Worm (Caenorhabditis elegans) whole organism, young adult: ENCODE results near the gene T07A9.12.

ENCODE experiments used
- B0019.2 ChIP-seq: fragments of 200-800 bp; sonication (Bioruptor generic); conservative IDR thresholded peaks from 2 replicates; pipeline ENCODE4 v1.3.6; 2022; ENCODE audit warnings: missing genetic modification reagents, missing genetic modification characterization, missing compliant biosample characterization
- C17E4.6 ChIP-seq: fragments of 200-800 bp; sonication (Bioruptor generic); IDR thresholded peaks from 2 replicates; pipeline ENCODE4 v1.3.6; 2022; ENCODE audit warnings: missing genetic modification reagents, missing genetic modification characterization, missing compliant biosample characterization
- D2030.7 ChIP-seq: fragments of 200-800 bp; sonication (Bioruptor generic); IDR thresholded peaks from 2 replicates; pipeline ENCODE4 v1.3.6; 2022; ENCODE audit warnings: missing genetic modification reagents, missing genetic modification characterization, missing compliant biosample characterization
- F22D6.2 ChIP-seq: sonication (generic microtip); optimal IDR thresholded peaks from 2 replicates; lab custom pipeline; 2016; ENCODE audit warnings: mild to moderate bottlenecking, missing genetic modification characterization, missing compliant biosample characterization
- F33H1.4 ChIP-seq: fragments of 200-800 bp; sonication (Bioruptor generic); IDR thresholded peaks from 2 replicates; pipeline ENCODE4 v1.3.6; 2022; ENCODE audit warnings: missing genetic modification reagents, missing genetic modification characterization, missing compliant biosample characterization
- F52B5.7 ChIP-seq: sonication (generic microtip); optimal IDR thresholded peaks from 2 replicates; lab custom pipeline; 2016; ENCODE audit warnings: mild to moderate bottlenecking, missing genetic modification characterization, missing compliant biosample characterization
- K11D2.4 ChIP-seq: fragments of 200-800 bp; sonication (Bioruptor generic); IDR thresholded peaks from 2 replicates; pipeline ENCODE4 v1.3.6; 2022; ENCODE audit warnings: missing genetic modification reagents, missing genetic modification characterization, missing compliant biosample characterization
- Y53G8AR.9 ChIP-seq: fragments of 200-800 bp; sonication (Bioruptor generic); conservative IDR thresholded peaks from 2 replicates; pipeline ENCODE4 v1.3.6; 2022; ENCODE audit warnings: missing genetic modification reagents, missing genetic modification characterization, missing compliant biosample characterization
- ZK185.1 ChIP-seq: sonication (generic microtip); optimal IDR thresholded peaks from 2 replicates; lab custom pipeline; 2016; ENCODE audit warnings: mild to moderate bottlenecking, missing genetic modification characterization, missing compliant biosample characterization; ENCODE audit not compliant: poor library complexity, severe bottlenecking
- akir-1 ChIP-seq: fragments of 200-800 bp; sonication (Bioruptor generic); optimal IDR thresholded peaks from 2 replicates; lab custom pipeline; 2018; ENCODE audit warnings: mild to moderate bottlenecking, missing genetic modification characterization, moderate library complexity, missing compliant biosample characterization
- aptf-2 ChIP-seq: fragments of 200-800 bp; sonication (Bioruptor generic); conservative IDR thresholded peaks from 2 replicates; pipeline ENCODE4 v1.3.6; 2022; ENCODE audit warnings: missing genetic modification reagents, missing genetic modification characterization, missing compliant biosample characterization
- athp-1 ChIP-seq: sonication (generic microtip); optimal IDR thresholded peaks from 2 replicates; lab custom pipeline; 2017; ENCODE audit warnings: mild to moderate bottlenecking, missing genetic modification characterization, missing compliant biosample characterization
- ccch-3 ChIP-seq: fragments of 200-800 bp; sonication (Bioruptor generic); optimal IDR thresholded peaks from 2 replicates; lab custom pipeline; 2018; ENCODE audit warnings: mild to moderate bottlenecking, missing genetic modification characterization, missing compliant biosample characterization
- cebp-1 ChIP-seq, 2 experiments: fragments of 200-800 bp in 1 of 2; sonication (Bioruptor generic) in 1 of 2; sonication (generic microtip) in 1 of 2; IDR thresholded peaks in 1 of 2; optimal IDR thresholded peaks in 1 of 2; 2 replicates each; pipeline versions ENCODE4 v1.3.6 to Lab custom; 2017 to 2022; ENCODE audit warnings: missing compliant biosample characterization in 2 of 2, missing genetic modification characterization in 2 of 2, mild to moderate bottlenecking in 1 of 2, missing genetic modification reagents in 1 of 2, moderate library complexity in 1 of 2
- ceh-91 ChIP-seq: fragments of 200-800 bp; sonication (Bioruptor generic); IDR thresholded peaks from 2 replicates; pipeline ENCODE4 v1.3.6; 2022; ENCODE audit warnings: missing genetic modification reagents, missing genetic modification characterization, missing compliant biosample characterization
- die-1 ChIP-seq: sonication (generic microtip); optimal IDR thresholded peaks from 2 replicates; lab custom pipeline; 2016; ENCODE audit warnings: missing genotype, mild to moderate bottlenecking, missing genetic modification characterization, missing compliant biosample characterization
- efl-1 ChIP-seq: fragments of 150-350 bp; optimal IDR thresholded peaks from 2 replicates; lab custom pipeline; 2014; ENCODE audit warnings: missing biosample characterization, missing genetic modification reagents, missing genetic modification characterization
- egl-18 ChIP-seq: fragments of 200-800 bp; sonication (Bioruptor generic); IDR thresholded peaks from 2 replicates; pipeline ENCODE4 v1.3.6; 2022; ENCODE audit warnings: missing genetic modification reagents, missing genetic modification characterization, missing compliant biosample characterization
- egrh-3 ChIP-seq: fragments of 200-800 bp; sonication (Bioruptor generic); IDR thresholded peaks from 2 replicates; pipeline ENCODE4 v1.3.6; 2022; ENCODE audit warnings: missing genetic modification reagents, missing genetic modification characterization, missing compliant biosample characterization
- ets-4 ChIP-seq: fragments of 200-800 bp; sonication (Bioruptor generic); optimal IDR thresholded peaks from 2 replicates; lab custom pipeline; 2018; ENCODE audit warnings: mild to moderate bottlenecking, missing genetic modification characterization, missing compliant biosample characterization
- him-1 ChIP-seq: sonication (generic microtip); optimal IDR thresholded peaks from 2 replicates; lab custom pipeline; 2016; ENCODE audit warnings: missing genotype, missing genetic modification reagents, missing genetic modification characterization, missing compliant biosample characterization
- hrde-1 ChIP-seq: sonication (generic microtip); optimal IDR thresholded peaks from 2 replicates; lab custom pipeline; 2016; ENCODE audit warnings: missing genetic modification characterization, mild to moderate bottlenecking, missing compliant biosample characterization, moderate library complexity, missing genotype, missing genetic modification reagents, borderline replicate concordance
- let-526 ChIP-seq: fragments of 200-800 bp; sonication (Bioruptor generic); IDR thresholded peaks from 2 replicates; pipeline ENCODE4 v1.3.6; 2022; ENCODE audit warnings: missing genetic modification reagents, missing genetic modification characterization, missing compliant biosample characterization
- let-607 ChIP-seq, 2 experiments: fragments of 200-800 bp in 1 of 2; sonication (Bioruptor generic) in 1 of 2; sonication (generic microtip) in 1 of 2; optimal IDR thresholded peaks; 2 replicates each; lab custom pipeline; 2016 to 2018; ENCODE audit warnings: mild to moderate bottlenecking in 2 of 2, missing compliant biosample characterization in 2 of 2, missing genetic modification characterization in 2 of 2, moderate library complexity in 2 of 2, missing genotype in 1 of 2
- lin-40 ChIP-seq: sonication (generic microtip); optimal IDR thresholded peaks from 2 replicates; lab custom pipeline; 2016; ENCODE audit warnings: missing genetic modification characterization, mild to moderate bottlenecking, missing compliant biosample characterization, missing genotype, missing genetic modification reagents
- madf-3 ChIP-seq: fragments of 200-800 bp; sonication (Bioruptor generic); IDR thresholded peaks from 2 replicates; pipeline ENCODE4 v1.3.6; 2022; ENCODE audit warnings: missing genetic modification reagents, missing genetic modification characterization, missing compliant biosample characterization
- mcd-1 ChIP-seq: fragments of 200-800 bp; sonication (Bioruptor generic); IDR thresholded peaks from 2 replicates; pipeline ENCODE4 v1.3.6; 2022; ENCODE audit warnings: missing genetic modification reagents, missing genetic modification characterization, missing compliant biosample characterization
- mel-28 ChIP-seq: sonication (generic microtip); optimal IDR thresholded peaks from 2 replicates; lab custom pipeline; 2016; ENCODE audit warnings: borderline replicate concordance, mild to moderate bottlenecking, missing genetic modification characterization, missing compliant biosample characterization
- nfya-1 ChIP-seq: sonication (generic microtip); optimal IDR thresholded peaks from 2 replicates; lab custom pipeline; 2017; ENCODE audit warnings: antibody characterized with exemption, missing compliant biosample characterization, missing genetic modification characterization, borderline replicate concordance; ENCODE audit not compliant: insufficient read depth
- nhr-27 ChIP-seq: fragments of 200-800 bp; sonication (Bioruptor generic); optimal IDR thresholded peaks from 2 replicates; lab custom pipeline; 2018; ENCODE audit warnings: mild to moderate bottlenecking, missing genetic modification characterization, moderate library complexity, missing compliant biosample characterization
- rec-8 ChIP-seq, 2 experiments: sonication (generic microtip); optimal IDR thresholded peaks; 2 replicates each; lab custom pipeline; 2016; ENCODE audit warnings: mild to moderate bottlenecking in 2 of 2, missing genetic modification characterization in 2 of 2, missing genetic modification reagents in 2 of 2, missing genotype in 2 of 2, missing biosample characterization in 1 of 2, missing compliant biosample characterization in 1 of 2, moderate library complexity in 1 of 2
- repo-1 ChIP-seq: sonication (generic microtip); optimal IDR thresholded peaks from 2 replicates; lab custom pipeline; 2017; ENCODE audit warnings: mild to moderate bottlenecking, missing genetic modification characterization, missing compliant biosample characterization
- sdz-38 ChIP-seq: sonication (generic microtip); optimal IDR thresholded peaks from 2 replicates; lab custom pipeline; 2016; ENCODE audit warnings: missing genotype, missing genetic modification characterization, missing compliant biosample characterization
- snpc-1.3 ChIP-seq: sonication (generic microtip); optimal IDR thresholded peaks from 2 replicates; lab custom pipeline; 2017; ENCODE audit warnings: missing genetic modification characterization, mild to moderate bottlenecking, missing compliant biosample characterization, antibody characterized with exemption, moderate library complexity, missing genotype, missing genetic modification reagents; ENCODE audit not compliant: insufficient read depth
- tbp1 ChIP-seq: fragments of 200-800 bp; sonication (Bioruptor generic); optimal IDR thresholded peaks from 2 replicates; lab custom pipeline; 2018; ENCODE audit warnings: mild to moderate bottlenecking, missing genetic modification characterization, missing compliant biosample characterization
- tbx-9 ChIP-seq: sonication (generic microtip); optimal IDR thresholded peaks from 2 replicates; lab custom pipeline; 2016; ENCODE audit warnings: borderline replicate concordance, missing genetic modification characterization, inconsistent platforms, missing compliant biosample characterization
- tlf-1 ChIP-seq: fragments of 200-800 bp; sonication (Bioruptor generic); optimal IDR thresholded peaks from 2 replicates; lab custom pipeline; 2018; ENCODE audit warnings: mild to moderate bottlenecking, missing genetic modification characterization, missing compliant biosample characterization
- zfh-2 ChIP-seq: fragments of 200-800 bp; sonication (Bioruptor generic); conservative IDR thresholded peaks from 2 replicates; pipeline ENCODE4 v1.3.6; 2022; ENCODE audit warnings: missing genetic modification reagents, missing genetic modification characterization, missing compliant biosample characterization
- ztf-22 ChIP-seq: fragments of 200-800 bp; sonication (Bioruptor generic); optimal IDR thresholded peaks from 2 replicates; lab custom pipeline; 2018; ENCODE audit warnings: mild to moderate bottlenecking, missing genetic modification characterization, moderate library complexity, missing compliant biosample characterization

The T07A9.12 gene

DNA sequence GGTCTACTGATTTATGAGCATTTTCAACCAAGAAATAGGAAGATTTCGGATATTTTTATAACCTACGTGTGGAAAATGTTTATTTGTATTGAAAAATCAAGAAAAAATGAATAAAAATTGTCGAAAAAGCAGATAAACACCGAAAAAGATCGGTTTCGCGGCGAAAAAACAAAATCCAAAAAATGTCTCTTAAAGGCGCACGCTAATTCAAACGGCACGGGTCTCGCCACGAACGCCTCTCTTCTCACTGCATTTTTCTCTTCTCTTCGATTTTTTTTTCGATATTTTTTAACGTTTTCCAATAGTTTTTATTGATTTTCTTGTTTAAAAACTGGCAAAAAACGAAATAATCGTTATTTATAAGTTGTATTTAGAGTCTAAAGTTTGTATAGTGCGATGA lies 14.9 kb downstream of the T07A9.12 start (continued):
- no peak for TF ChIP-seq athp-1
- no peak for TF ChIP-seq F52B5.7
- TF ChIP-seq sdz-38 (tag; lab: Kevin White, UChicago) = no peak
- TF ChIP-seq D2030.7 (GFP tag; lab: Robert Waterston, UW) = peak; percentile 75
- no peak for TF ChIP-seq ccch-3
- TF ChIP-seq repo-1 (tag; lab: Kevin White, UChicago) = no peak
- TF ChIP-seq ZK185.1 (tag; lab: Kevin White, UChicago) = no peak
- TF ChIP-seq egl-18 (GFP tag; lab: Robert Waterston, UW) = no peak
- TF ChIP-seq akir-1 = no peak

- TF ChIP-seq cebp-1 (GFP tag; IDR thresholded peaks at IDR 0.05; lab: Robert Waterston, UW) (no peak), cebp-1 (tag; optimal IDR thresholded peaks at IDR 0.05; lab: Kevin White, UChicago) (no peak), egrh-3 (peak; percentile 68; the same call in 1 of the 2 replicates), tbx-9 (tag; lab: Kevin White, UChicago) (no peak), madf-3 (GFP tag; lab: Robert Waterston, UW) (no peak), ets-4 (GFP tag; lab: Kevin White, UChicago) (no peak)
Observed at ce11 chrIV:425995-426394, 15.3 kb downstream of the T07A9.12 start, which contains the start of gene garr-1. Gene garr-1 (plus strand): TSS chrIV:426168.

DNA sequence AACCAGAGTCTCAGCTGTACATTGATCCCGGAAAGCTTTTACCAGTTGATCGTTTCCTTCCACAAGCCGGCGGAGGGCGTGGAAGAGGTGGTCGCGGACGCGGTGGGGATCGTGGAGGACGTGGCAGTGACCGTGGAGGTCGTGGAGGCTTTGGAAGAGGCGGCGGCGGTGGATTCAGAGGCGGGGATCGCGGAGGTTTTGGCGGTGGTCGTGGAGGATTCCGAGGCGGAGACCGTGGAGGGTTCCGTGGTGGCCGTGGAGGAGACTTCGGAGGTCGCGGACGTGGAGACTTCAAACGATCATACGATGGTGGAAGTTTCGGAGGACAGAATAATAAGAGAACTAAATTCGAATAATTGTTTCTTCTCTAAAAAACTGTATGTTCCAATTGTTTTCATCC lies 15.9 kb downstream of the T07A9.12 start:
- peak; percentile 95 for TF ChIP-seq egrh-3
- TF ChIP-seq zfh-2 (GFP tag; lab: Robert Waterston, UW) = peak; percentile 81
- TF ChIP-seq efl-1 = no peak

DNA sequence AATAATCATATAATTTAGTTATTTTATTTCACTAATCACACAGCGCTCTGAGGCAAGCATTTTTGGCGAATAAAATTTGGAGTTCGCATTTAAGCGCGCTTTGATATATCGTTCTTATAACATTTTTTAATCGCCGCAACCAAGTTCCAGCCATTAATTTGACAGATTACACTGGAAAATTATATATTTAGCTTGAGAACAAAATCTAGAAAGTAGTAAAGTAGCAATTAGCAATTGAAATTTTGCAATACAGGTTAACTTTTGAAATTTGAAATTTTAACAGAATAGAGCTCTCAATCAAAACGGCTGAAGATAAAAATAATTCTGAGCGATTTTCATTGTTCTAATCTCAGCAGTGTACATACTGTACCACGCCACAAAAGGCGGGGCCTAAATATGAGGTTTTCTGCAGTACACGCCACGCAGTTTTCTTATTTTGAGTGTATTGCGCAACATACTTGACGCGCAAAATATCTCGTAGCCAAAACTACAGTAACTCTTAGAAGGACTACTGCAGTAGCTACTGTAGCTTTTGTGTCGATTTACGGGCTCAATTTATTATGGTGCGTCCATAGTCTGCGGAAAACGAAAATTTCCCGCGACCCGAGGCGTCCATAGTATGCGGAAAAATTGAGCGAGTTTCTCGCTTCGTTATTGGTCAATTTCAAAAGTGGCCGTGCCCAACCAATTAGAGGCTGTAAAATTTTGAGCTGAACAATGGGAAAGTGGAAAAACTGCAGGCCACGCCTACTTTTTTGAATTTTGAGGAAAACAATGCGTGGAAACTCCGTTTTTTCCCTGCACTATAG lies 16.6 kb downstream of the T07A9.12 start:
- TF ChIP-seq mcd-1 (peak; percentile 8; the same call in 1 of the 2 replicates), nhr-27 (tag; lab: Kevin White, UChicago) (no peak), lin-40 (tag; lab: Kevin White, UChicago) (no peak), snpc-1.3 (tag; lab: Kevin White, UChicago) (peak; percentile 16), mel-28 (tag; lab: Kevin White, UChicago) (no peak), K11D2.4 (GFP tag; lab: Robert Waterston, UW) (no peak), F33H1.4 (GFP tag; lab: Robert Waterston, UW) (no peak; the same call in 1 of the 2 replicates), rec-8 (tag; optimal IDR thresholded peaks at IDR 0.05; lab: Kevin White, UChicago) (peak in 1 of 2 experiments; percentile 16), him-1 (no peak), tlf-1 (GFP tag; lab: Kevin White, UChicago) (peak; percentile 50), C17E4.6 (GFP tag; lab: Robert Waterston, UW) (0 out of 2 replicates have a peak, but pooled peaks have one; percentile 43), Y53G8AR.9 (GFP tag; lab: Robert Waterston, UW) (peak; percentile 39), ccch-3 (no peak), repo-1 (tag; lab: Kevin White, UChicago) (no peak), ets-4 (GFP tag; lab: Kevin White, UChicago) (no peak), let-526 (no peak), F22D6.2 (no peak), ztf-22 (no peak), hrde-1 (peak; percentile 77), die-1 (no peak), cebp-1 (GFP tag; IDR thresholded peaks at IDR 0.05; lab: Robert Waterston, UW) (no peak), cebp-1 (tag; optimal IDR thresholded peaks at IDR 0.05; lab: Kevin White, UChicago) (peak; percentile 12), B0019.2 (GFP tag; lab: Robert Waterston, UW) (no peak), aptf-2 (GFP tag; lab: Robert Waterston, UW) (no peak), ceh-91 (no peak), nfya-1 (tag; lab: Kevin White, UChicago) (no peak), let-607 (tag; optimal IDR thresholded peaks at IDR 0.05; lab: Kevin White, UChicago) (no peak), tbp1 (GFP tag; lab: Kevin White, UChicago) (peak; percentile 17)
